Fruit fly (Drosophila melanogaster): ENCODE measurements around the gene CG46430.

- TF ChIP-seq CG8478 (optimal IDR thresholded peaks at IDR 0.05) (no peak), pan (optimal IDR thresholded peaks at IDR 0.05) (no peak)
Measured at dm6 chr3L:10521624-10522023, 43.3 kb downstream of the CG46430 start.

All from whole organism.